Worm (Caenorhabditis elegans) whole organism, late embryonic: Measurements from ENCODE around the gene hic-1.

Source experiments
- C08G9.2 ChIP-seq: sonication (generic microtip); optimal IDR thresholded peaks from 2 replicates; lab custom pipeline; 2016; ENCODE audit warnings: mild to moderate bottlenecking, missing genetic modification characterization, moderate library complexity, missing compliant biosample characterization
- F13H6.1 ChIP-seq: sonication (generic microtip); optimal IDR thresholded peaks from 2 replicates; lab custom pipeline; 2016; ENCODE audit warnings: missing genetic modification characterization, missing compliant biosample characterization
- K02D7.2 ChIP-seq: sonication (generic microtip); optimal IDR thresholded peaks from 2 replicates; lab custom pipeline; 2017; ENCODE audit warnings: mild to moderate bottlenecking, missing genetic modification characterization, missing compliant biosample characterization
- T23F11.4 ChIP-seq: fragments of 200-800 bp; sonication (Bioruptor generic); optimal IDR thresholded peaks from 2 replicates; lab custom pipeline; 2018; ENCODE audit warnings: mild to moderate bottlenecking, missing genetic modification characterization, missing compliant biosample characterization
- Y22D7AL.16 ChIP-seq: sonication (generic microtip); optimal IDR thresholded peaks from 2 replicates; lab custom pipeline; 2016; ENCODE audit warnings: missing genetic modification characterization, missing compliant biosample characterization
- ahr-1 ChIP-seq: sonication (generic microtip); optimal IDR thresholded peaks from 2 replicates; lab custom pipeline; 2016; ENCODE audit warnings: missing genetic modification characterization, missing compliant biosample characterization
- ama-1 ChIP-seq: fragments of 150-350 bp; optimal IDR thresholded peaks from 2 replicates; lab custom pipeline; 2014
- ceh-14 ChIP-seq: sonication (generic microtip); optimal IDR thresholded peaks from 2 replicates; lab custom pipeline; 2016; ENCODE audit warnings: missing genotype, missing genetic modification characterization, missing compliant biosample characterization
- ceh-18 ChIP-seq: sonication (generic microtip); optimal IDR thresholded peaks from 2 replicates; lab custom pipeline; 2016; ENCODE audit warnings: missing genetic modification characterization, missing compliant biosample characterization
- ceh-19 ChIP-seq: fragments of 200-800 bp; sonication (Bioruptor generic); optimal IDR thresholded peaks from 2 replicates; lab custom pipeline; 2018; ENCODE audit warnings: mild to moderate bottlenecking, missing genetic modification characterization, missing compliant biosample characterization
- ceh-2 ChIP-seq: sonication (generic microtip); optimal IDR thresholded peaks from 2 replicates; lab custom pipeline; 2016; ENCODE audit warnings: missing genotype, missing genetic modification characterization, missing compliant biosample characterization
- ceh-22 ChIP-seq: sonication (generic microtip); optimal IDR thresholded peaks from 2 replicates; lab custom pipeline; 2017; ENCODE audit warnings: missing biosample characterization, missing genetic modification characterization
- ceh-24 ChIP-seq: sonication (generic microtip); optimal IDR thresholded peaks from 2 replicates; lab custom pipeline; 2016; ENCODE audit warnings: mild to moderate bottlenecking, missing genetic modification characterization, missing compliant biosample characterization
- ceh-30 ChIP-seq: fragments of 150-350 bp; optimal IDR thresholded peaks from 2 replicates; lab custom pipeline; 2014; ENCODE audit warnings: missing biosample characterization, missing genetic modification characterization
- ceh-31 ChIP-seq: sonication (generic microtip); optimal IDR thresholded peaks from 2 replicates; lab custom pipeline; 2016; ENCODE audit warnings: missing genetic modification characterization, missing compliant biosample characterization
- ceh-34 ChIP-seq: sonication (generic microtip); optimal IDR thresholded peaks from 2 replicates; lab custom pipeline; 2016; ENCODE audit warnings: mild to moderate bottlenecking, missing genetic modification characterization, missing compliant biosample characterization
- ceh-45 ChIP-seq: fragments of 200-800 bp; sonication (Bioruptor generic); IDR thresholded peaks from 2 replicates; pipeline ENCODE4 v1.3.6; 2022; ENCODE audit warnings: missing genetic modification reagents, missing genetic modification characterization, missing compliant biosample characterization
- ceh-6 ChIP-seq: fragments of 200-800 bp; sonication (Bioruptor generic); optimal IDR thresholded peaks from 2 replicates; lab custom pipeline; 2018; ENCODE audit warnings: mild to moderate bottlenecking, missing genetic modification characterization, missing compliant biosample characterization
- dmd-4 ChIP-seq: sonication (generic microtip); optimal IDR thresholded peaks from 2 replicates; lab custom pipeline; 2016; ENCODE audit warnings: borderline replicate concordance, missing genetic modification characterization, missing compliant biosample characterization
- ets-4 ChIP-seq: sonication (generic microtip); optimal IDR thresholded peaks from 2 replicates; lab custom pipeline; 2016; ENCODE audit warnings: missing genetic modification characterization, missing compliant biosample characterization
- fax-1 ChIP-seq: sonication (generic microtip); optimal IDR thresholded peaks from 2 replicates; lab custom pipeline; 2016; ENCODE audit warnings: missing genotype, missing genetic modification characterization, missing compliant biosample characterization
- fkh-10 ChIP-seq: fragments of 150-350 bp; optimal IDR thresholded peaks from 2 replicates; lab custom pipeline; 2014; ENCODE audit warnings: missing biosample characterization, missing genetic modification reagents, missing genetic modification characterization
- fkh-6 ChIP-seq: sonication (generic microtip); optimal IDR thresholded peaks from 2 replicates; lab custom pipeline; 2016; ENCODE audit warnings: missing genetic modification characterization, missing compliant biosample characterization
- gmeb-2 ChIP-seq: sonication (generic microtip); optimal IDR thresholded peaks from 2 replicates; lab custom pipeline; 2016; ENCODE audit warnings: missing genetic modification characterization, inconsistent platforms, missing compliant biosample characterization
- hlh-15 ChIP-seq: sonication (generic microtip); optimal IDR thresholded peaks from 2 replicates; lab custom pipeline; 2016; ENCODE audit warnings: missing genetic modification characterization, missing compliant biosample characterization
- hlh-30 ChIP-seq: sonication (generic microtip); optimal IDR thresholded peaks from 2 replicates; lab custom pipeline; 2017; ENCODE audit warnings: antibody characterized with exemption, missing genetic modification characterization, missing compliant biosample characterization; ENCODE audit not compliant: insufficient read depth
- hlh-6 ChIP-seq: sonication (generic microtip); optimal IDR thresholded peaks from 2 replicates; lab custom pipeline; 2016; ENCODE audit warnings: missing genotype, missing genetic modification characterization, missing compliant biosample characterization
- lin-11 ChIP-seq: fragments of 200-800 bp; sonication (Bioruptor generic); optimal IDR thresholded peaks from 2 replicates; lab custom pipeline; 2018; ENCODE audit warnings: mild to moderate bottlenecking, missing genetic modification characterization, missing compliant biosample characterization
- nfya-1 ChIP-seq: sonication (generic microtip); optimal IDR thresholded peaks from 2 replicates; lab custom pipeline; 2017; ENCODE audit warnings: missing genetic modification characterization, mild to moderate bottlenecking, missing compliant biosample characterization, antibody characterized with exemption, moderate library complexity
- nhr-11 ChIP-seq: fragments of 150-350 bp; optimal IDR thresholded peaks from 2 replicates; lab custom pipeline; 2014; ENCODE audit warnings: missing biosample characterization, missing genetic modification characterization
- nhr-232 ChIP-seq: sonication (generic microtip); optimal IDR thresholded peaks from 2 replicates; lab custom pipeline; 2016; ENCODE audit warnings: missing genetic modification characterization, missing compliant biosample characterization
- odd-2 ChIP-seq: sonication (generic microtip); optimal IDR thresholded peaks from 2 replicates; lab custom pipeline; 2017; ENCODE audit warnings: antibody characterized with exemption, mild to moderate bottlenecking, missing genetic modification characterization, missing compliant biosample characterization
- pag-3 ChIP-seq: sonication (generic microtip); optimal IDR thresholded peaks from 2 replicates; lab custom pipeline; 2016; ENCODE audit warnings: missing compliant biosample characterization, missing genetic modification characterization, borderline replicate concordance
- pat-9 ChIP-seq: fragments of 200-800 bp; sonication (Bioruptor generic); optimal IDR thresholded peaks from 2 replicates; lab custom pipeline; 2018; ENCODE audit warnings: mild to moderate bottlenecking, missing genetic modification characterization, moderate library complexity, missing compliant biosample characterization
- pax-1 ChIP-seq: fragments of 150-350 bp; optimal IDR thresholded peaks from 2 replicates; lab custom pipeline; 2014; ENCODE audit warnings: missing biosample characterization, missing genetic modification characterization
- pha-2 ChIP-seq: sonication (generic microtip); optimal IDR thresholded peaks from 2 replicates; lab custom pipeline; 2017; ENCODE audit warnings: mild to moderate bottlenecking, missing genetic modification characterization, missing compliant biosample characterization
- pqm-1 ChIP-seq: sonication (generic microtip); optimal IDR thresholded peaks from 2 replicates; lab custom pipeline; 2016; ENCODE audit warnings: missing genetic modification characterization, missing compliant biosample characterization
- pros-1 ChIP-seq: fragments of 150-350 bp; optimal IDR thresholded peaks from 2 replicates; lab custom pipeline; 2014; ENCODE audit warnings: missing biosample characterization, missing genetic modification reagents, missing genetic modification characterization
- ref-2 ChIP-seq: sonication (generic microtip); optimal IDR thresholded peaks from 2 replicates; lab custom pipeline; 2016; ENCODE audit warnings: missing genetic modification characterization, missing compliant biosample characterization
- rnt-1 ChIP-seq: sonication (generic microtip); optimal IDR thresholded peaks from 2 replicates; lab custom pipeline; 2016; ENCODE audit warnings: missing genetic modification characterization, missing compliant biosample characterization
- sox-2 ChIP-seq: fragments of 200-800 bp; sonication (Bioruptor generic); IDR thresholded peaks from 2 replicates; pipeline ENCODE4 v1.3.6; 2022; ENCODE audit warnings: missing genetic modification reagents, missing genetic modification characterization, missing compliant biosample characterization
- sox-4 ChIP-seq: sonication (generic microtip); optimal IDR thresholded peaks from 2 replicates; lab custom pipeline; 2017; ENCODE audit warnings: mild to moderate bottlenecking, missing genetic modification characterization, inconsistent platforms, missing compliant biosample characterization
- tbx-7 ChIP-seq: sonication (generic microtip); optimal IDR thresholded peaks from 2 replicates; lab custom pipeline; 2016; ENCODE audit warnings: missing genotype, missing genetic modification characterization, missing compliant biosample characterization
- ttx-3 ChIP-seq: sonication (generic microtip); optimal IDR thresholded peaks from 2 replicates; lab custom pipeline; 2016; ENCODE audit warnings: missing genetic modification reagents, missing genetic modification characterization, missing compliant biosample characterization
- unc-55 ChIP-seq: sonication (generic microtip); optimal IDR thresholded peaks from 2 replicates; lab custom pipeline; 2017; ENCODE audit warnings: missing biosample characterization, missing genetic modification reagents, missing genetic modification characterization
- zip-5 ChIP-seq: sonication (generic microtip); optimal IDR thresholded peaks from 2 replicates; lab custom pipeline; 2016; ENCODE audit warnings: missing genetic modification characterization, missing compliant biosample characterization

hic-1 gene

DNA sequence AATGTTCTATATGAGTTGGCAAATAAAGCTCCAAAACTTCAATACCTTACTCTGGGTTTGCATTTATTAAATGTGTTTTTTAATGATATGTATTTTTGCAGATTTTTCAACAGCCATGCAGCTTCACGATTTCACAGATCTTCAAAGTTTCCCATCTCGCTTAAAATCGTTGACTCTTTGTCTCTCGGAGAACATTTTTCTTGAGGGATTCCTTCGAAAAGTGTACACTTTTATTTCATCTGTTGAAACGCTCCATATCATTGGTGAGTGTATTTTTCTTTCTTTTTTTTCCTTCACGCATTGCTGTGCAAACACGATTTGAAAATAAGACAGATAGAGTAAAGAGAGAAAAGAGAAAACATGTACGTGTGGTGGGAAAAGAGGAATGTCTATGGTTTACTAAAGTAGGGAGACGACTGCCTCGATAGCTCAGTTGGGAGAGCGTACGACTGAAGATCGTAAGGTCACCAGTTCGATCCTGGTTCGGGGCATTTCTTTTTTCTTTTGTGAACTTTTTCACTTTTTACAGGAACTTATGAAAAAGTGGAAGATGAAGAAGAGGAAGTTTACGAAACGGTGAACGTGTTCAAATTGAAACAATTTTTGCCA lies 5.3 kb downstream of the hic-1 start (continued):
- TF ChIP-seq fkh-6 (peak; percentile 92), nfya-1 (tag; lab: Kevin White, UChicago) (peak; percentile 44), ceh-22 (tag; lab: Kevin White, UChicago) (no peak), lin-11 (tag; lab: Kevin White, UChicago) (peak; percentile 81), pag-3 (peak; percentile 58), T23F11.4 (GFP tag; lab: Kevin White, UChicago) (peak; percentile 79), pros-1 (no peak), hlh-6 (tag; lab: Kevin White, UChicago) (peak; percentile 94), pax-1 (tag; lab: Kevin White, UChicago) (no peak), hlh-30 (peak; percentile 25), unc-55 (GFP tag; lab: Kevin White, UChicago) (no peak), ahr-1 (tag; lab: Kevin White, UChicago) (peak; percentile 64), zip-5 (tag; lab: Kevin White, UChicago) (peak; percentile 60), Y22D7AL.16 (peak; percentile 74), ceh-31 (tag; lab: Kevin White, UChicago) (peak; percentile 54), K02D7.2 (tag; lab: Kevin White, UChicago) (peak; percentile 83), pqm-1 (tag; lab: Kevin White, UChicago) (peak; percentile 83), ets-4 (tag; lab: Kevin White, UChicago) (peak; percentile 40), ceh-19 (GFP tag; lab: Kevin White, UChicago) (peak; percentile 90), ceh-6 (GFP tag; lab: Kevin White, UChicago) (peak; percentile 85), nhr-232 (tag; lab: Kevin White, UChicago) (peak; percentile 86), ceh-34 (peak; percentile 87), ama-1 (lab: Kevin White, UChicago) (no peak), ceh-30 (tag; lab: Kevin White, UChicago) (no peak), dmd-4 (tag; lab: Kevin White, UChicago) (peak; percentile 87), ref-2 (tag; lab: Kevin White, UChicago) (peak; percentile 92), pat-9 (tag; lab: Kevin White, UChicago) (peak; percentile 85), pha-2 (tag; lab: Kevin White, UChicago) (peak; percentile 73), fkh-10 (GFP tag; lab: Kevin White, UChicago) (peak; percentile 81), sox-2 (peak; percentile 82), F13H6.1 (tag; lab: Kevin White, UChicago) (peak; percentile 74), fax-1 (peak; percentile 67), odd-2 (tag; lab: Kevin White, UChicago) (peak; percentile 49), tbx-7 (tag; lab: Kevin White, UChicago) (peak; percentile 31), ceh-14 (tag; lab: Kevin White, UChicago) (peak; percentile 81), gmeb-2 (tag; lab: Kevin White, UChicago) (peak; percentile 89), ceh-45 (peak; percentile 94), ceh-24 (tag; lab: Kevin White, UChicago) (peak; percentile 67), ceh-18 (tag; lab: Kevin White, UChicago) (peak; percentile 81), sox-4 (tag; lab: Kevin White, UChicago) (peak; percentile 84), ttx-3 (tag; lab: Kevin White, UChicago) (peak; percentile 87), ceh-2 (tag; lab: Kevin White, UChicago) (peak; percentile 79), hlh-15 (tag; lab: Kevin White, UChicago) (peak; percentile 77), nhr-11 (tag; lab: Kevin White, UChicago) (no peak), rnt-1 (peak; percentile 79), C08G9.2 (tag; lab: Kevin White, UChicago) (peak; percentile 77)
